Fruit fly (Drosophila melanogaster) whole organism, embryonic: ENCODE data around the gene CG9737.

Source experiments
- B-H1 ChIP-seq: fragments of 200-800 bp; sonication (Bioruptor generic); IDR thresholded peaks from 3 replicates; pipeline ENCODE4 v1.3.6; 2022; ENCODE audit warnings: missing biosample characterization, missing genetic modification characterization
- B-H2 ChIP-seq: fragments of 200-800 bp; sonication (Bioruptor generic); optimal IDR thresholded peaks from 2 replicates; lab custom pipeline; 2018; ENCODE audit warnings: missing biosample characterization, mild to moderate bottlenecking, missing genetic modification characterization
- BEAF-32 ChIP-seq: fragments of 200-800 bp; sonication (Bioruptor generic); optimal IDR thresholded peaks from 3 replicates; lab custom pipeline; 2017; ENCODE audit warnings: missing biosample characterization, missing genetic modification characterization, mild to moderate bottlenecking, moderate library complexity, missing genetic modification reagents
- Bdp1 ChIP-seq: fragments of 200-800 bp; sonication (Bioruptor generic); optimal IDR thresholded peaks from 3 replicates; lab custom pipeline; 2016; ENCODE audit warnings: missing biosample characterization, missing genetic modification characterization
- BtbVII ChIP-seq: fragments of 200-800 bp; sonication (Bioruptor generic); optimal IDR thresholded peaks from 3 replicates; lab custom pipeline; 2017; ENCODE audit warnings: missing biosample characterization, mild to moderate bottlenecking, missing genetic modification characterization
- CG10366 ChIP-seq: fragments of 200-800 bp; sonication (Bioruptor generic); IDR thresholded peaks from 2 replicates; pipeline ENCODE4 v1.3.6; 2022; ENCODE audit warnings: missing biosample characterization, missing genetic modification characterization
- CG11456 ChIP-seq: fragments of 200-800 bp; sonication (Bioruptor generic); IDR thresholded peaks from 3 replicates; pipeline ENCODE4 v1.3.6; 2022; ENCODE audit warnings: missing biosample characterization, missing genetic modification characterization
- CG12744 ChIP-seq: fragments of 200-800 bp; sonication (Bioruptor generic); optimal IDR thresholded peaks from 2 replicates; lab custom pipeline; 2016; ENCODE audit warnings: missing biosample characterization, missing genetic modification characterization
- CG14014 ChIP-seq: fragments of 200-800 bp; sonication (Bioruptor generic); IDR thresholded peaks from 2 replicates; pipeline ENCODE4 v1.3.6; 2022; ENCODE audit warnings: missing biosample characterization, missing genetic modification characterization
- CG14860 ChIP-seq: fragments of 200-800 bp; sonication (Bioruptor generic); IDR thresholded peaks from 3 replicates; pipeline ENCODE4 v1.3.6; 2022; ENCODE audit warnings: missing biosample characterization, missing genetic modification characterization; ENCODE audit not compliant: partially characterized antibody
- CG14965 ChIP-seq: fragments of 200-800 bp; sonication (Bioruptor generic); optimal IDR thresholded peaks from 2 replicates; lab custom pipeline; 2016; ENCODE audit warnings: missing biosample characterization, missing genetic modification characterization, borderline replicate concordance
- CG15073 ChIP-seq: fragments of 200-800 bp; sonication (Bioruptor generic); optimal IDR thresholded peaks from 2 replicates; lab custom pipeline; 2016; ENCODE audit warnings: missing biosample characterization, missing genetic modification characterization
- CG1647 ChIP-seq: fragments of 200-800 bp; sonication (Bioruptor generic); optimal IDR thresholded peaks from 3 replicates; lab custom pipeline; 2016; ENCODE audit warnings: missing biosample characterization, missing genetic modification characterization
- CG2875 ChIP-seq: fragments of 200-800 bp; sonication (Bioruptor generic); optimal IDR thresholded peaks from 2 replicates; lab custom pipeline; 2017; ENCODE audit warnings: missing biosample characterization, mild to moderate bottlenecking, missing genetic modification characterization, missing genetic modification reagents
- CG34224 ChIP-seq: fragments of 200-800 bp; sonication (Bioruptor generic); IDR thresholded peaks from 3 replicates; pipeline ENCODE4 v1.3.6; 2022; ENCODE audit warnings: missing biosample characterization, missing genetic modification characterization; ENCODE audit not compliant: partially characterized antibody
- CG34422 ChIP-seq: fragments of 200-800 bp; sonication (Bioruptor generic); IDR thresholded peaks from 3 replicates; pipeline ENCODE4 v1.3.6; 2022; ENCODE audit warnings: missing biosample characterization, missing genetic modification characterization
- CG3726 ChIP-seq: fragments of 200-800 bp; sonication (Bioruptor generic); IDR thresholded peaks from 3 replicates; pipeline ENCODE4, ENCODE4 v1.3.6; 2022; ENCODE audit warnings: missing biosample characterization, missing genetic modification characterization
- CG4404 ChIP-seq: fragments of 200-800 bp; sonication (Bioruptor generic); IDR thresholded peaks from 2 replicates; pipeline ENCODE4 v1.3.6; 2022; ENCODE audit warnings: missing biosample characterization, missing genetic modification characterization
- CG4854 ChIP-seq: fragments of 200-800 bp; sonication (Bioruptor generic); optimal IDR thresholded peaks from 2 replicates; lab custom pipeline; 2016; ENCODE audit warnings: missing biosample characterization, missing genetic modification characterization, inconsistent platforms
- CG7786 ChIP-seq: fragments of 200-800 bp; sonication (Bioruptor generic); optimal IDR thresholded peaks from 2 replicates; lab custom pipeline; 2016; ENCODE audit warnings: missing biosample characterization, missing genetic modification characterization
- CG7987 ChIP-seq: fragments of 200-800 bp; sonication (Bioruptor generic); optimal IDR thresholded peaks from 2 replicates; lab custom pipeline; 2018; ENCODE audit warnings: missing biosample characterization, mild to moderate bottlenecking, missing genetic modification characterization, moderate library complexity
- E2f1 ChIP-seq: fragments of 200-800 bp; sonication (Bioruptor generic); IDR thresholded peaks from 2 replicates; pipeline ENCODE4 v1.3.6; 2022; ENCODE audit warnings: missing biosample characterization, missing genetic modification characterization
- E2f2 ChIP-seq: fragments of 200-800 bp; sonication (Bioruptor generic); IDR thresholded peaks from 2 replicates; pipeline ENCODE4 v1.3.6; 2022; ENCODE audit warnings: missing biosample characterization, missing genetic modification characterization
- HLH3B ChIP-seq: fragments of 200-800 bp; sonication (Bioruptor generic); IDR thresholded peaks from 2 replicates; pipeline ENCODE4 v1.3.6; 2022; ENCODE audit warnings: missing biosample characterization, missing genetic modification characterization
- HLH54F ChIP-seq: fragments of 200-800 bp; sonication (Bioruptor generic); optimal IDR thresholded peaks from 3 replicates; lab custom pipeline; 2016; ENCODE audit warnings: missing biosample characterization, missing genetic modification characterization
- HmgD ChIP-seq: fragments of 200-800 bp; sonication (Bioruptor generic); optimal IDR thresholded peaks from 3 replicates; lab custom pipeline; 2016; ENCODE audit warnings: missing biosample characterization, missing genetic modification characterization
- Hmr ChIP-seq: fragments of 200-800 bp; sonication (Bioruptor generic); optimal IDR thresholded peaks from 3 replicates; lab custom pipeline; 2017; ENCODE audit warnings: mild to moderate bottlenecking, missing biosample characterization, missing genetic modification reagents, missing genetic modification characterization
- Hr3 ChIP-seq: fragments of 200-800 bp; sonication (Bioruptor generic); optimal IDR thresholded peaks from 3 replicates; lab custom pipeline; 2016; ENCODE audit warnings: missing biosample characterization, missing genetic modification characterization
- Jarid2 ChIP-seq: fragments of 200-800 bp; sonication (Bioruptor generic); optimal IDR thresholded peaks from 3 replicates; lab custom pipeline; 2017; ENCODE audit warnings: mild to moderate bottlenecking, missing biosample characterization, missing genetic modification reagents, missing genetic modification characterization
- Meics ChIP-seq: fragments of 200-800 bp; sonication (Bioruptor generic); optimal IDR thresholded peaks from 2 replicates; lab custom pipeline; 2017; ENCODE audit warnings: missing biosample characterization, mild to moderate bottlenecking, missing genetic modification characterization
- NK7.1 ChIP-seq: fragments of 200-800 bp; sonication (Bioruptor generic); optimal IDR thresholded peaks from 3 replicates; lab custom pipeline; 2016; ENCODE audit warnings: missing biosample characterization, missing genetic modification characterization
- Optix ChIP-seq: fragments of 200-800 bp; sonication (Bioruptor generic); IDR thresholded peaks from 3 replicates; pipeline ENCODE4 v1.3.6; 2022; ENCODE audit warnings: missing biosample characterization, missing genetic modification characterization
- br ChIP-seq: fragments of >200 bp; optimal IDR thresholded peaks from 2 replicates; lab custom pipeline; 2017
- cato ChIP-seq: fragments of 200-800 bp; sonication (Bioruptor generic); optimal IDR thresholded peaks from 2 replicates; lab custom pipeline; 2016; ENCODE audit warnings: missing biosample characterization, missing genetic modification characterization, borderline replicate concordance
- chn ChIP-seq: fragments of 200-800 bp; sonication (Bioruptor generic); optimal IDR thresholded peaks from 2 replicates; lab custom pipeline; 2016; ENCODE audit warnings: missing biosample characterization, missing genetic modification characterization
- fd3F ChIP-seq: fragments of 200-800 bp; sonication (Bioruptor generic); optimal IDR thresholded peaks from 2 replicates; lab custom pipeline; 2018; ENCODE audit warnings: missing biosample characterization, mild to moderate bottlenecking, missing genetic modification characterization, moderate library complexity
- grn ChIP-seq: fragments of 200-800 bp; sonication (Bioruptor generic); optimal IDR thresholded peaks from 3 replicates; lab custom pipeline; 2017; ENCODE audit warnings: missing biosample characterization, missing genetic modification characterization
- gsb-n ChIP-seq: fragments of 200-800 bp; sonication (Bioruptor generic); optimal IDR thresholded peaks from 3 replicates; lab custom pipeline; 2018; ENCODE audit warnings: missing biosample characterization, mild to moderate bottlenecking, missing genetic modification characterization
- jigr1 ChIP-seq: fragments of 200-800 bp; sonication (Bioruptor generic); IDR thresholded peaks from 3 replicates; pipeline ENCODE4 v1.3.6; 2022; ENCODE audit warnings: missing biosample characterization, missing genetic modification characterization
- kah ChIP-seq: fragments of 200-800 bp; sonication (Bioruptor generic); optimal IDR thresholded peaks from 2 replicates; lab custom pipeline; 2018; ENCODE audit warnings: missing biosample characterization, mild to moderate bottlenecking, missing genetic modification characterization
- klu ChIP-seq: fragments of 200-800 bp; sonication (Bioruptor generic); IDR thresholded peaks from 2 replicates; pipeline ENCODE4 v1.3.6; 2022; ENCODE audit warnings: missing biosample characterization, missing genetic modification characterization
- lmd ChIP-seq: fragments of 200-800 bp; sonication (Bioruptor generic); IDR thresholded peaks from 2 replicates; pipeline ENCODE4 v1.3.6; 2022; ENCODE audit warnings: missing biosample characterization, missing genetic modification characterization
- maf-S ChIP-seq: fragments of 200-800 bp; sonication (Bioruptor generic); optimal IDR thresholded peaks from 2 replicates; lab custom pipeline; 2016; ENCODE audit warnings: missing biosample characterization, missing genetic modification characterization
- onecut ChIP-seq: fragments of 200-800 bp; sonication (Bioruptor generic); IDR thresholded peaks from 2 replicates; pipeline ENCODE4 v1.3.6; 2022; ENCODE audit warnings: missing biosample characterization, missing genetic modification characterization
- pan ChIP-seq, 4 experiments: fragments of >200 bp in 3 of 4; fragments of 200-800 bp in 1 of 4; sonication (Bioruptor generic) in 1 of 4; optimal IDR thresholded peaks in 3 of 4; IDR thresholded peaks in 1 of 4; 2 replicates each; pipeline versions ENCODE4 v1.3.6 to Lab custom; 2017 to 2022; ENCODE audit warnings: missing biosample characterization in 2 of 4, missing genetic modification characterization in 2 of 4, mixed read lengths in 1 of 4
- pros ChIP-seq: fragments of 200-800 bp; sonication (Bioruptor generic); optimal IDR thresholded peaks from 3 replicates; lab custom pipeline; 2019; ENCODE audit warnings: missing biosample characterization, mild to moderate bottlenecking, missing genetic modification characterization, moderate library complexity
- sens ChIP-seq: fragments of 200-800 bp; sonication (Bioruptor generic); peaks from one replicate; lab custom pipeline; 2016; ENCODE audit warnings: missing biosample characterization, missing genetic modification characterization
- sim ChIP-seq: fragments of 200-800 bp; sonication (Bioruptor generic); IDR thresholded peaks from 2 replicates; pipeline ENCODE4 v1.3.6; 2022; ENCODE audit warnings: missing biosample characterization, missing genetic modification characterization
- slp2 ChIP-seq: fragments of 200-800 bp; sonication (Bioruptor generic); optimal IDR thresholded peaks from 2 replicates; lab custom pipeline; 2016; ENCODE audit warnings: missing biosample characterization, missing genetic modification characterization
- trem ChIP-seq: fragments of 200-800 bp; optimal IDR thresholded peaks from 3 replicates; lab custom pipeline; 2019; ENCODE audit warnings: missing biosample characterization, mild to moderate bottlenecking, missing genetic modification characterization, moderate library complexity
- trh ChIP-seq: fragments of 200-800 bp; sonication (Bioruptor generic); optimal IDR thresholded peaks from 2 replicates; lab custom pipeline; 2016; ENCODE audit warnings: missing biosample characterization, missing genetic modification characterization
- vvl ChIP-seq: fragments of 200-800 bp; sonication (Bioruptor generic); IDR thresholded peaks from 2 replicates; pipeline ENCODE4 v1.3.6; 2022; ENCODE audit warnings: missing biosample characterization, missing genetic modification characterization

The CG9737 gene

dm6 chr3R:30247802-30248363 is 4.8 kb upstream of the CG9737 start (continued):
- TF ChIP-seq jigr1 (GFP tag; lab: Robert Waterston, UW) = no peak
- no peak for TF ChIP-seq BEAF-32 (GFP tag; lab: Kevin White, UChicago)
- no peak for TF ChIP-seq CG7786 (GFP tag; lab: Kevin White, UChicago)
- TF ChIP-seq HmgD (GFP tag; lab: Kevin White, UChicago) = no peak
- no peak for TF ChIP-seq trh (GFP tag; lab: Kevin White, UChicago)
- no peak for TF ChIP-seq chn (GFP tag; lab: Kevin White, UChicago)
- no peak for TF ChIP-seq Jarid2 (GFP tag; lab: Kevin White, UChicago)
- TF ChIP-seq lmd (GFP tag; lab: Robert Waterston, UW) = no peak
- no peak for TF ChIP-seq NK7.1 (GFP tag; lab: Kevin White, UChicago)
- no peak for TF ChIP-seq CG4854 (GFP tag; lab: Kevin White, UChicago)
- no peak for TF ChIP-seq Hmr (GFP tag; lab: Kevin White, UChicago)
- TF ChIP-seq CG15073 = no peak
- no peak for TF ChIP-seq Optix (GFP tag; lab: Robert Waterston, UW)
- no peak for TF ChIP-seq B-H2 (GFP tag; lab: Kevin White, UChicago)
- TF ChIP-seq CG2875 (GFP tag; lab: Kevin White, UChicago) = no peak
- TF ChIP-seq CG7987 (GFP tag; lab: Kevin White, UChicago) = no peak
- no peak for TF ChIP-seq pan (optimal IDR thresholded peaks at IDR 0.05; lab: Kevin White, UChicago)
- TF ChIP-seq pan (GFP tag; optimal IDR thresholded peaks at IDR 0.05 in 1 of 2, IDR thresholded peaks at IDR 0.05 in 1 of 2) = no peak
- TF ChIP-seq maf-S (GFP tag; lab: Kevin White, UChicago) = no peak
- TF ChIP-seq CG34422 (GFP tag; lab: Robert Waterston, UW) = no peak
- TF ChIP-seq sim (GFP tag; lab: Robert Waterston, UW) = no peak
- TF ChIP-seq Hr3 (GFP tag; lab: Kevin White, UChicago) = no peak
- no peak for TF ChIP-seq fd3F (GFP tag; lab: Kevin White, UChicago)
- no peak for TF ChIP-seq CG3726 (GFP tag; lab: Robert Waterston, UW)
- peak; percentile 69 for TF ChIP-seq sens (GFP tag; lab: Kevin White, UChicago)
- no peak for TF ChIP-seq E2f1 (GFP tag; lab: Robert Waterston, UW)
- TF ChIP-seq BtbVII = no peak
- no peak for TF ChIP-seq pros
- no peak for TF ChIP-seq E2f2 (GFP tag; lab: Robert Waterston, UW)
- TF ChIP-seq HLH54F (GFP tag; lab: Kevin White, UChicago) = no peak
- TF ChIP-seq CG14965 (GFP tag; lab: Kevin White, UChicago) = no peak
- TF ChIP-seq trem = no peak
- peak; percentile 97 for TF ChIP-seq Bdp1
- TF ChIP-seq CG12744 (GFP tag; lab: Kevin White, UChicago) = no peak
- TF ChIP-seq CG14860 (GFP tag; lab: Robert Waterston, UW) = peak; percentile 8; the same call in 1 of the 3 replicates
- TF ChIP-seq CG34224 (GFP tag; lab: Robert Waterston, UW) = peak; percentile 58; the same call in 2 of the 3 replicates
- no peak for TF ChIP-seq HLH3B (GFP tag; lab: Robert Waterston, UW)
- TF ChIP-seq kah = no peak
- no peak for TF ChIP-seq grn
- TF ChIP-seq CG10366 (GFP tag; lab: Robert Waterston, UW) = no peak
- no peak for TF ChIP-seq CG14014 (GFP tag; lab: Robert Waterston, UW)
- TF ChIP-seq onecut (GFP tag; lab: Robert Waterston, UW) = no peak
- no peak for TF ChIP-seq br
- TF ChIP-seq slp2 (GFP tag; lab: Kevin White, UChicago) = no peak
- no peak for TF ChIP-seq CG4404
- TF ChIP-seq klu = no peak
- TF ChIP-seq vvl (GFP tag; lab: Robert Waterston, UW) = no peak
- TF ChIP-seq cato (GFP tag; lab: Kevin White, UChicago) = no peak
- TF ChIP-seq B-H1 (GFP tag; lab: Robert Waterston, UW) = no peak
- no peak for TF ChIP-seq CG1647 (GFP tag; lab: Kevin White, UChicago)
- no peak for TF ChIP-seq Meics (GFP tag; lab: Kevin White, UChicago)
- no peak for TF ChIP-seq gsb-n (tag; lab: Kevin White, UChicago)
- TF ChIP-seq CG11456 (GFP tag; lab: Robert Waterston, UW) = no peak
